Worm (Caenorhabditis elegans) whole organism, early embryonic: ENCODE data around the gene srh-212.

Experiments used
- B0310.2 ChIP-seq: sonication (generic microtip); optimal IDR thresholded peaks from 2 replicates; lab custom pipeline; 2016; ENCODE audit warnings: mild to moderate bottlenecking, missing genetic modification characterization, missing compliant biosample characterization
- F13C5.2 ChIP-seq: sonication (generic microtip); optimal IDR thresholded peaks from 2 replicates; lab custom pipeline; 2017; ENCODE audit warnings: mild to moderate bottlenecking, missing genetic modification characterization, inconsistent platforms, missing compliant biosample characterization
- ama-1 ChIP-seq: fragments of 150-350 bp; optimal IDR thresholded peaks from 2 replicates; lab custom pipeline; 2014
- ceh-13 ChIP-seq: fragments of 200-800 bp; sonication (Bioruptor generic); optimal IDR thresholded peaks from 2 replicates; lab custom pipeline; 2018; ENCODE audit warnings: mild to moderate bottlenecking, missing genetic modification characterization, missing compliant biosample characterization
- ceh-36 ChIP-seq: sonication (generic microtip); optimal IDR thresholded peaks from 2 replicates; lab custom pipeline; 2016; ENCODE audit warnings: missing genetic modification characterization, inconsistent platforms, missing compliant biosample characterization
- flt-1 ChIP-seq: fragments of 200-800 bp; sonication (Bioruptor generic); IDR thresholded peaks from 2 replicates; pipeline ENCODE4 v1.3.6; 2022; ENCODE audit warnings: missing genetic modification characterization, missing compliant biosample characterization
- hmbx-1 ChIP-seq: sonication (generic microtip); optimal IDR thresholded peaks from 2 replicates; lab custom pipeline; 2016; ENCODE audit warnings: mild to moderate bottlenecking, missing genetic modification characterization, missing compliant biosample characterization
- hmg-4 ChIP-seq: fragments of 200-800 bp; sonication (Bioruptor generic); optimal IDR thresholded peaks from 2 replicates; lab custom pipeline; 2018; ENCODE audit warnings: mild to moderate bottlenecking, missing genetic modification characterization, missing compliant biosample characterization
- hnd-1 ChIP-seq: sonication (generic microtip); optimal IDR thresholded peaks from 2 replicates; lab custom pipeline; 2016; ENCODE audit warnings: missing genetic modification characterization, missing compliant biosample characterization
- pes-1 ChIP-seq: fragments of 200-800 bp; sonication (Bioruptor generic); IDR thresholded peaks from 2 replicates; pipeline ENCODE4 v1.3.6; 2022; ENCODE audit warnings: missing genetic modification reagents, missing genetic modification characterization, missing compliant biosample characterization
- scrt-1 ChIP-seq: fragments of 200-800 bp; sonication (Bioruptor generic); IDR thresholded peaks from 2 replicates; pipeline ENCODE4 v1.3.6; 2022; ENCODE audit warnings: missing genetic modification characterization, missing compliant biosample characterization
- tbx-11 ChIP-seq: fragments of 200-800 bp; sonication (Bioruptor generic); IDR thresholded peaks from 2 replicates; pipeline ENCODE4 v1.3.6; 2022; ENCODE audit warnings: missing genetic modification characterization, missing compliant biosample characterization
- tbx-37 ChIP-seq: fragments of 200-800 bp; sonication (Bioruptor generic); conservative IDR thresholded peaks from 2 replicates; pipeline ENCODE4 v1.3.6; 2022; ENCODE audit warnings: missing genetic modification reagents, missing genetic modification characterization, missing compliant biosample characterization
- tra-4 ChIP-seq: sonication (generic microtip); optimal IDR thresholded peaks from 2 replicates; lab custom pipeline; 2017; ENCODE audit warnings: missing genetic modification characterization, missing compliant biosample characterization

- TF ChIP-seq ama-1 (lab: Kevin White, UChicago) (no peak), pes-1 (no peak), tbx-37 (GFP tag; lab: Robert Waterston, UW) (no peak), flt-1 (GFP tag; lab: Robert Waterston, UW) (no peak), scrt-1 (GFP tag; lab: Robert Waterston, UW) (no peak), tbx-11 (GFP tag; lab: Robert Waterston, UW) (no peak), hmbx-1 (no peak), B0310.2 (tag; lab: Kevin White, UChicago) (no peak), hnd-1 (tag; lab: Kevin White, UChicago) (no peak), F13C5.2 (no peak), ceh-36 (no peak), ceh-13 (GFP tag; lab: Kevin White, UChicago) (no peak), tra-4 (tag; lab: Kevin White, UChicago) (no peak), hmg-4 (GFP tag; lab: Kevin White, UChicago) (no peak)
Measured at ce11 chrV:3606391-3606790, 9.4 kb upstream of the srh-212 start.
